Fruit fly (Drosophila melanogaster) whole organism, wandering third instar larva: ENCODE measurements around the gene CG6878.

Experiments used
- Abd-B ChIP-seq: fragments of >200 bp; optimal IDR thresholded peaks from 2 replicates; lab custom pipeline; 2017; ENCODE audit warnings: missing biosample characterization, missing genetic modification characterization
- CG32264 ChIP-seq: fragments of 200-800 bp; sonication (Bioruptor generic); optimal IDR thresholded peaks from 2 replicates; lab custom pipeline; 2016; ENCODE audit warnings: missing biosample characterization, missing genetic modification characterization
- CG9705 ChIP-seq: fragments of 200-800 bp; sonication (Bioruptor generic); optimal IDR thresholded peaks from 2 replicates; lab custom pipeline; 2018; ENCODE audit warnings: missing biosample characterization, mild to moderate bottlenecking, missing genetic modification characterization
- CrebA ChIP-seq: fragments of 200-800 bp; sonication (Bioruptor generic); optimal IDR thresholded peaks from 2 replicates; lab custom pipeline; 2016; ENCODE audit warnings: missing biosample characterization, mild to moderate bottlenecking, missing genetic modification characterization, borderline replicate concordance
- Dfd ChIP-seq: fragments of >200 bp; optimal IDR thresholded peaks from 2 replicates; lab custom pipeline; 2017; ENCODE audit warnings: missing biosample characterization, missing genetic modification characterization
- Dif ChIP-seq: fragments of 200-275, 200-300 bp; sonication (Bioruptor generic); optimal IDR thresholded peaks from 2 replicates; lab custom pipeline; 2018; ENCODE audit warnings: missing biosample characterization, missing genetic modification characterization; ENCODE audit not compliant: partially characterized antibody
- GATAd ChIP-seq: sonication (Bioruptor generic); optimal IDR thresholded peaks from 2 replicates; lab custom pipeline; 2016; ENCODE audit warnings: missing biosample characterization, missing genetic modification characterization
- HLH106 ChIP-seq: fragments of 200-800 bp; optimal IDR thresholded peaks from 3 replicates; lab custom pipeline; 2019; ENCODE audit warnings: missing biosample characterization, mild to moderate bottlenecking, missing genetic modification characterization, moderate library complexity
- Hnf4 ChIP-seq: fragments of 200-800 bp; sonication (Bioruptor generic); optimal IDR thresholded peaks from 2 replicates; lab custom pipeline; 2016; ENCODE audit warnings: missing biosample characterization, mild to moderate bottlenecking, missing genetic modification characterization
- Hr78 ChIP-seq: fragments of >200 bp; optimal IDR thresholded peaks from 2 replicates; lab custom pipeline; 2017; ENCODE audit warnings: missing biosample characterization, missing genetic modification characterization
- Hr83 ChIP-seq: fragments of 200-300 bp; sonication (Bioruptor generic); optimal IDR thresholded peaks from 2 replicates; lab custom pipeline; 2016; ENCODE audit warnings: missing biosample characterization, mild to moderate bottlenecking, missing genetic modification characterization, moderate library complexity; ENCODE audit not compliant: poor library complexity, severe bottlenecking
- Jra ChIP-seq: sonication (Bioruptor generic); optimal IDR thresholded peaks from 2 replicates; lab custom pipeline; 2016; ENCODE audit warnings: missing biosample characterization, missing genetic modification characterization
- Mio ChIP-seq: sonication (Bioruptor generic); optimal IDR thresholded peaks from 2 replicates; lab custom pipeline; 2016; ENCODE audit warnings: missing biosample characterization, missing genetic modification characterization
- Myc ChIP-seq: fragments of >200 bp; optimal IDR thresholded peaks from 2 replicates; lab custom pipeline; 2017
- N ChIP-seq: fragments of >200 bp; optimal IDR thresholded peaks from 2 replicates; lab custom pipeline; 2018; ENCODE audit warnings: missing biosample characterization, missing external identifiers, missing genetic modification characterization
- OdsH ChIP-seq: fragments of 200-800 bp; sonication (Bioruptor generic); optimal IDR thresholded peaks from 2 replicates; lab custom pipeline; 2016; ENCODE audit warnings: missing biosample characterization, mild to moderate bottlenecking, missing genetic modification characterization
- Rel ChIP-seq, 2 experiments: fragments of 200-800 bp; sonication (Bioruptor generic) in 1 of 2; optimal IDR thresholded peaks; 2 replicates in 1 of 2; 3 replicates in 1 of 2; lab custom pipeline; 2016 to 2019; ENCODE audit warnings: mild to moderate bottlenecking in 2 of 2, missing biosample characterization in 2 of 2, missing genetic modification characterization in 2 of 2, moderate library complexity in 1 of 2
- Sp1 ChIP-seq: fragments of 200-800 bp; sonication (Bioruptor generic); optimal IDR thresholded peaks from 3 replicates; lab custom pipeline; 2019; ENCODE audit warnings: missing biosample characterization, mild to moderate bottlenecking, missing genetic modification characterization, moderate library complexity
- Vsx2 ChIP-seq: fragments of 200-300, 225-300 bp; sonication (Bioruptor generic); optimal IDR thresholded peaks from 2 replicates; lab custom pipeline; 2018; ENCODE audit warnings: missing biosample characterization, missing genetic modification characterization; ENCODE audit not compliant: partially characterized antibody
- br ChIP-seq: fragments of 200-800 bp; sonication (Bioruptor generic); optimal IDR thresholded peaks from 2 replicates; lab custom pipeline; 2016; ENCODE audit warnings: missing biosample characterization, missing genetic modification characterization
- brk ChIP-seq: fragments of 200-800 bp; sonication (Bioruptor generic); optimal IDR thresholded peaks from 2 replicates; lab custom pipeline; 2016; ENCODE audit warnings: missing biosample characterization, mild to moderate bottlenecking, missing genetic modification characterization
- dl ChIP-seq, 2 experiments: fragments of 175-275, 200-275 bp in 1 of 2; fragments of 200-275 bp in 1 of 2; sonication (Bioruptor generic); optimal IDR thresholded peaks; lab custom pipeline; 2018; ENCODE audit warnings: mild to moderate bottlenecking in 2 of 2, missing biosample characterization in 2 of 2, missing genetic modification characterization in 2 of 2, moderate library complexity in 2 of 2; ENCODE audit not compliant: partially characterized antibody in 2 of 2, insufficient read depth in 1 of 2
- dmrt93B ChIP-seq: fragments of 200-800 bp; sonication (Bioruptor generic); optimal IDR thresholded peaks from 2 replicates; lab custom pipeline; 2018; ENCODE audit warnings: missing biosample characterization, mild to moderate bottlenecking, missing genetic modification characterization
- dsf ChIP-seq: sonication (Bioruptor generic); optimal IDR thresholded peaks from 2 replicates; lab custom pipeline; 2016; ENCODE audit warnings: missing biosample characterization, missing genetic modification characterization, borderline replicate concordance
- ey ChIP-seq: fragments of 200-800 bp; sonication (Bioruptor generic); optimal IDR thresholded peaks from 2 replicates; lab custom pipeline; 2016; ENCODE audit warnings: missing biosample characterization, missing genetic modification characterization
- foxo ChIP-seq, 2 experiments: fragments of 200-800 bp; sonication (Bioruptor generic); optimal IDR thresholded peaks; 2 replicates in 1 of 2; 3 replicates in 1 of 2; lab custom pipeline; 2016 to 2017; ENCODE audit warnings: missing biosample characterization in 2 of 2, missing genetic modification characterization in 2 of 2
- fru ChIP-seq: fragments of 200-800 bp; sonication (Bioruptor generic); optimal IDR thresholded peaks from 3 replicates; lab custom pipeline; 2016; ENCODE audit warnings: missing biosample characterization, mild to moderate bottlenecking, missing genetic modification characterization
- h ChIP-seq: fragments of 200-800 bp; sonication (Bioruptor generic); optimal IDR thresholded peaks from 3 replicates; lab custom pipeline; 2016; ENCODE audit warnings: missing biosample characterization, mild to moderate bottlenecking, missing genetic modification characterization
- jim ChIP-seq: fragments of 175-275, 200-325 bp; sonication (Bioruptor generic); optimal IDR thresholded peaks from 2 replicates; lab custom pipeline; 2016; ENCODE audit warnings: missing biosample characterization, mild to moderate bottlenecking, missing genetic modification characterization
- lola ChIP-seq: fragments of >200 bp; optimal IDR thresholded peaks from 2 replicates; lab custom pipeline; 2017; ENCODE audit warnings: missing biosample characterization, missing genetic modification characterization
- pan ChIP-seq: fragments of >200 bp; optimal IDR thresholded peaks from 2 replicates; lab custom pipeline; 2017
- psq ChIP-seq: fragments of 200-800 bp; sonication (Bioruptor generic); optimal IDR thresholded peaks from 3 replicates; lab custom pipeline; 2017; ENCODE audit warnings: missing biosample characterization, mild to moderate bottlenecking, missing genetic modification characterization, moderate library complexity
- rgr ChIP-seq: fragments of 200-800 bp; sonication (Bioruptor generic); optimal IDR thresholded peaks from 3 replicates; lab custom pipeline; 2016; ENCODE audit warnings: missing biosample characterization, mild to moderate bottlenecking, missing genetic modification characterization
- sage ChIP-seq: fragments of 200-800 bp; sonication (Bioruptor generic); optimal IDR thresholded peaks from 2 replicates; lab custom pipeline; 2016; ENCODE audit warnings: missing biosample characterization, mild to moderate bottlenecking, missing genetic modification characterization
- sv ChIP-seq: fragments of 200-800 bp; sonication (Bioruptor generic); optimal IDR thresholded peaks from 3 replicates; lab custom pipeline; 2016; ENCODE audit warnings: missing biosample characterization, missing genetic modification characterization
- tai ChIP-seq: sonication (Bioruptor generic); optimal IDR thresholded peaks from 2 replicates; lab custom pipeline; 2016; ENCODE audit warnings: missing biosample characterization, missing genetic modification characterization
- usp ChIP-seq: fragments of >200 bp; optimal IDR thresholded peaks from 2 replicates; lab custom pipeline; 2017; ENCODE audit warnings: missing biosample characterization, missing genetic modification characterization
- woc ChIP-seq: sonication (Bioruptor generic); optimal IDR thresholded peaks from 2 replicates; lab custom pipeline; 2016; ENCODE audit warnings: missing biosample characterization, mild to moderate bottlenecking, missing genetic modification characterization

The CG6878 gene

dm6 chr3L:15174823-15175222, 13.2 kb downstream of the CG6878 start:
- TF ChIP-seq foxo (GFP tag; optimal IDR thresholded peaks at IDR 0.05; lab: Kevin White, UChicago) (no peak), HLH106 (tag; lab: Kevin White, UChicago) (peak; percentile 23), Sp1 (GFP tag; lab: Kevin White, UChicago) (peak; percentile 23)

dm6 chr3L:15176641-15177215, 15.1 kb downstream of the CG6878 start:
- TF ChIP-seq Myc (no peak), lola (GFP tag; lab: Kevin White, UChicago) (no peak), Mio (GFP tag; lab: Kevin White, UChicago) (no peak)
- TF ChIP-seq, all 38 proteins: peak for 0

dm6 chr3L:15178618-15179017, 17.0 kb downstream of the CG6878 start:
- TF ChIP-seq dsf (GFP tag; lab: Kevin White, UChicago) (no peak), Myc (no peak), ey (GFP tag; lab: Kevin White, UChicago) (no peak), Hr78 (GFP tag; lab: Kevin White, UChicago) (no peak), Dif (no peak), GATAd (GFP tag; lab: Kevin White, UChicago) (no peak), rgr (GFP tag; lab: Kevin White, UChicago) (no peak), HLH106 (tag; lab: Kevin White, UChicago) (no peak), N (GFP tag; lab: Kevin White, UChicago) (no peak), Hnf4 (GFP tag; lab: Kevin White, UChicago) (no peak), Vsx2 (GFP tag; lab: Kevin White, UChicago) (no peak), CG32264 (GFP tag; lab: Kevin White, UChicago) (no peak), Hr83 (no peak)

- TF ChIP-seq jim (no peak), Hr83 (no peak), tai (GFP tag; lab: Kevin White, UChicago) (no peak), fru (GFP tag; lab: Kevin White, UChicago) (peak; percentile 56), Hr78 (GFP tag; lab: Kevin White, UChicago) (no peak), Dif (no peak), brk (GFP tag; lab: Kevin White, UChicago) (no peak), Vsx2 (GFP tag; lab: Kevin White, UChicago) (no peak), CG9705 (GFP tag; lab: Kevin White, UChicago) (no peak), sage (no peak), woc (GFP tag; lab: Kevin White, UChicago) (peak; percentile 15), lola (GFP tag; lab: Kevin White, UChicago) (no peak), ey (GFP tag; lab: Kevin White, UChicago) (peak; percentile 31), dmrt93B (GFP tag; lab: Kevin White, UChicago) (peak; percentile 9), Abd-B (GFP tag; lab: Kevin White, UChicago) (no peak), sv (GFP tag; lab: Kevin White, UChicago) (no peak), N (GFP tag; lab: Kevin White, UChicago) (no peak), br (peak; percentile 14), foxo (GFP tag; optimal IDR thresholded peaks at IDR 0.05; lab: Kevin White, UChicago) (peak in 1 of 2 experiments; percentile 49), Sp1 (GFP tag; lab: Kevin White, UChicago) (peak; percentile 56), h (GFP tag; lab: Kevin White, UChicago) (peak; percentile 22), rgr (GFP tag; lab: Kevin White, UChicago) (no peak), CrebA (GFP tag; lab: Kevin White, UChicago) (no peak), HLH106 (tag; lab: Kevin White, UChicago) (peak; percentile 61), OdsH (GFP tag; lab: Kevin White, UChicago) (peak; percentile 24), usp (GFP tag; lab: Kevin White, UChicago) (no peak), GATAd (GFP tag; lab: Kevin White, UChicago) (no peak), dl (GFP tag; optimal IDR thresholded peaks at IDR 0.05; lab: Kevin White, UChicago; ENCODE audit: insufficient read depth in 1 of 2, partially characterized antibody in 2 of 2) (no peak), Hnf4 (GFP tag; lab: Kevin White, UChicago) (no peak), Dfd (GFP tag; lab: Kevin White, UChicago) (no peak), Rel (GFP tag; optimal IDR thresholded peaks at IDR 0.05; lab: Kevin White, UChicago) (no peak), Rel (tag; optimal IDR thresholded peaks at IDR 0.05; lab: Kevin White, UChicago) (no peak), Myc (no peak), Jra (GFP tag; lab: Kevin White, UChicago) (no peak), psq (peak; percentile 44), pan (lab: Kevin White, UChicago) (no peak), dsf (GFP tag; lab: Kevin White, UChicago) (no peak), CG32264 (GFP tag; lab: Kevin White, UChicago) (no peak), Mio (GFP tag; lab: Kevin White, UChicago) (no peak)
Measured at dm6 chr3L:15180816-15181215, 19.2 kb downstream of the CG6878 start.
